Fruit fly (Drosophila melanogaster) whole organism, larva: ENCODE data around the gene Cpsf5.

Experiments
- noc ChIP-seq: fragments of 200-800 bp; sonication (Bioruptor generic); optimal IDR thresholded peaks from 3 replicates; lab custom pipeline; 2019; ENCODE audit warnings: missing biosample characterization, mild to moderate bottlenecking, missing genetic modification characterization, moderate library complexity

Gene Cpsf5

dm6 chr3L:9455819-9456388 is 45.1 kb downstream of the Cpsf5 start, which contains the start of the genes phol and CG3552:
Gene phol (minus strand): TSS chr3L:9456281.
Gene CG3552 (plus strand): TSS chr3L:9456318.
- no peak for TF ChIP-seq noc

dm6 chr3L:9456389-9456788 is 45.6 kb downstream of the Cpsf5 start:
- no peak for TF ChIP-seq noc

dm6 chr3L:9457619-9458092 is 46.8 kb downstream of the Cpsf5 start, which contains the start of gene CG3437:
Gene CG3437 (minus strand): TSS chr3L:9457669.
- TF ChIP-seq noc, result peak; percentile 99

dm6 chr3L:9460775-9461491 is 50.1 kb downstream of the Cpsf5 start, which contains the start of the genes CG3434 and CG44838:
Gene CG3434 (minus strand): TSS chr3L:9460799.
Gene CG44838 (plus strand): TSS chr3L:9461050.
- TF ChIP-seq noc, result peak; percentile 67

dm6 chr3L:9461670-9462246 is 50.9 kb downstream of the Cpsf5 start:
- TF ChIP-seq noc, result no peak

- peak; percentile 85 for TF ChIP-seq noc
Measured at dm6 chr3L:9462247-9462769, 51.5 kb downstream of the Cpsf5 start.

dm6 chr3L:9462794-9463193 is 52.0 kb downstream of the Cpsf5 start:
- no peak for TF ChIP-seq noc
